Fruit fly (Drosophila melanogaster) whole organism, wandering third instar larva: ENCODE data around the gene Grip128.
A peak's percentile ranks its signal among the peaks of the same experiment; 100 is the strongest.

Source experiments
- CG32264 ChIP-seq: fragments of 200-800 bp; sonication (Bioruptor generic); optimal IDR thresholded peaks from 2 replicates; lab custom pipeline; 2016; ENCODE audit warnings: missing biosample characterization, missing genetic modification characterization
- HLH106 ChIP-seq: fragments of 200-800 bp; optimal IDR thresholded peaks from 3 replicates; lab custom pipeline; 2019; ENCODE audit warnings: missing biosample characterization, mild to moderate bottlenecking, missing genetic modification characterization, moderate library complexity
- Hnf4 ChIP-seq: fragments of 200-800 bp; sonication (Bioruptor generic); optimal IDR thresholded peaks from 2 replicates; lab custom pipeline; 2016; ENCODE audit warnings: missing biosample characterization, mild to moderate bottlenecking, missing genetic modification characterization
- Hr83 ChIP-seq: fragments of 200-300 bp; sonication (Bioruptor generic); optimal IDR thresholded peaks from 2 replicates; lab custom pipeline; 2016; ENCODE audit warnings: missing biosample characterization, mild to moderate bottlenecking, missing genetic modification characterization, moderate library complexity; ENCODE audit not compliant: poor library complexity, severe bottlenecking
- Jra ChIP-seq: sonication (Bioruptor generic); optimal IDR thresholded peaks from 2 replicates; lab custom pipeline; 2016; ENCODE audit warnings: missing biosample characterization, missing genetic modification characterization
- Mio ChIP-seq: sonication (Bioruptor generic); optimal IDR thresholded peaks from 2 replicates; lab custom pipeline; 2016; ENCODE audit warnings: missing biosample characterization, missing genetic modification characterization
- Myc ChIP-seq: fragments of >200 bp; optimal IDR thresholded peaks from 2 replicates; lab custom pipeline; 2017
- N ChIP-seq: fragments of >200 bp; optimal IDR thresholded peaks from 2 replicates; lab custom pipeline; 2018; ENCODE audit warnings: missing biosample characterization, missing external identifiers, missing genetic modification characterization
- OdsH ChIP-seq: fragments of 200-800 bp; sonication (Bioruptor generic); optimal IDR thresholded peaks from 2 replicates; lab custom pipeline; 2016; ENCODE audit warnings: missing biosample characterization, mild to moderate bottlenecking, missing genetic modification characterization
- Rel ChIP-seq, 2 experiments: fragments of 200-800 bp; sonication (Bioruptor generic) in 1 of 2; optimal IDR thresholded peaks; 2 replicates in 1 of 2; 3 replicates in 1 of 2; lab custom pipeline; 2016 to 2019; ENCODE audit warnings: mild to moderate bottlenecking in 2 of 2, missing biosample characterization in 2 of 2, missing genetic modification characterization in 2 of 2, moderate library complexity in 1 of 2
- Sp1 ChIP-seq: fragments of 200-800 bp; sonication (Bioruptor generic); optimal IDR thresholded peaks from 3 replicates; lab custom pipeline; 2019; ENCODE audit warnings: missing biosample characterization, mild to moderate bottlenecking, missing genetic modification characterization, moderate library complexity
- Vsx2 ChIP-seq: fragments of 200-300, 225-300 bp; sonication (Bioruptor generic); optimal IDR thresholded peaks from 2 replicates; lab custom pipeline; 2018; ENCODE audit warnings: missing biosample characterization, missing genetic modification characterization; ENCODE audit not compliant: partially characterized antibody
- br ChIP-seq: fragments of 200-800 bp; sonication (Bioruptor generic); optimal IDR thresholded peaks from 2 replicates; lab custom pipeline; 2016; ENCODE audit warnings: missing biosample characterization, missing genetic modification characterization
- dl ChIP-seq, 2 experiments: fragments of 175-275, 200-275 bp in 1 of 2; fragments of 200-275 bp in 1 of 2; sonication (Bioruptor generic); optimal IDR thresholded peaks; lab custom pipeline; 2018; ENCODE audit warnings: mild to moderate bottlenecking in 2 of 2, missing biosample characterization in 2 of 2, missing genetic modification characterization in 2 of 2, moderate library complexity in 2 of 2; ENCODE audit not compliant: partially characterized antibody in 2 of 2, insufficient read depth in 1 of 2
- dmrt93B ChIP-seq: fragments of 200-800 bp; sonication (Bioruptor generic); optimal IDR thresholded peaks from 2 replicates; lab custom pipeline; 2018; ENCODE audit warnings: missing biosample characterization, mild to moderate bottlenecking, missing genetic modification characterization
- dsf ChIP-seq: sonication (Bioruptor generic); optimal IDR thresholded peaks from 2 replicates; lab custom pipeline; 2016; ENCODE audit warnings: missing biosample characterization, missing genetic modification characterization, borderline replicate concordance
- ey ChIP-seq: fragments of 200-800 bp; sonication (Bioruptor generic); optimal IDR thresholded peaks from 2 replicates; lab custom pipeline; 2016; ENCODE audit warnings: missing biosample characterization, missing genetic modification characterization
- foxo ChIP-seq, 2 experiments: fragments of 200-800 bp; sonication (Bioruptor generic); optimal IDR thresholded peaks; 2 replicates in 1 of 2; 3 replicates in 1 of 2; lab custom pipeline; 2016 to 2017; ENCODE audit warnings: missing biosample characterization in 2 of 2, missing genetic modification characterization in 2 of 2
- fru ChIP-seq: fragments of 200-800 bp; sonication (Bioruptor generic); optimal IDR thresholded peaks from 3 replicates; lab custom pipeline; 2016; ENCODE audit warnings: missing biosample characterization, mild to moderate bottlenecking, missing genetic modification characterization
- h ChIP-seq: fragments of 200-800 bp; sonication (Bioruptor generic); optimal IDR thresholded peaks from 3 replicates; lab custom pipeline; 2016; ENCODE audit warnings: missing biosample characterization, mild to moderate bottlenecking, missing genetic modification characterization
- jim ChIP-seq: fragments of 175-275, 200-325 bp; sonication (Bioruptor generic); optimal IDR thresholded peaks from 2 replicates; lab custom pipeline; 2016; ENCODE audit warnings: missing biosample characterization, mild to moderate bottlenecking, missing genetic modification characterization
- lola ChIP-seq: fragments of >200 bp; optimal IDR thresholded peaks from 2 replicates; lab custom pipeline; 2017; ENCODE audit warnings: missing biosample characterization, missing genetic modification characterization
- psq ChIP-seq: fragments of 200-800 bp; sonication (Bioruptor generic); optimal IDR thresholded peaks from 3 replicates; lab custom pipeline; 2017; ENCODE audit warnings: missing biosample characterization, mild to moderate bottlenecking, missing genetic modification characterization, moderate library complexity
- rgr ChIP-seq: fragments of 200-800 bp; sonication (Bioruptor generic); optimal IDR thresholded peaks from 3 replicates; lab custom pipeline; 2016; ENCODE audit warnings: missing biosample characterization, mild to moderate bottlenecking, missing genetic modification characterization
- sage ChIP-seq: fragments of 200-800 bp; sonication (Bioruptor generic); optimal IDR thresholded peaks from 2 replicates; lab custom pipeline; 2016; ENCODE audit warnings: missing biosample characterization, mild to moderate bottlenecking, missing genetic modification characterization
- usp ChIP-seq: fragments of >200 bp; optimal IDR thresholded peaks from 2 replicates; lab custom pipeline; 2017; ENCODE audit warnings: missing biosample characterization, missing genetic modification characterization

The Grip128 gene

DNA sequence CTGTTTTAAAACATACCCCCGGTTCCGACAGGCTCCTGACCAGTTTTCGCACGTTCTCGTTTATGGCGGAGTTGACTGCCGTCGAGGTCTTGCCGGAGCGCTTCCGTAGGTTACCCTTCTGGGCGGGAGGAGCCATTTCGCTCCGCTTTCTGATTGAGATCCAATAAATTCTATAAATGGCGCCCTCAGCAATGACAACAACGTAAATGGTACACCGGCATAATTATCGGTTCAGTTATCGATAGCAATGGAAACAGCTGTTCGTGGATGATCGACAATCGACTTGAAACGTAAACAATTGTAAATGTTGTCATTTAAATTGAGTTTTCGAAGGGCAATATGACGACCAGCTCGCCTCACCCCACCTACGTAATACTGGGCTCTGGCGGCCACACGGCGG lies at the start of gene Grip128, which contains the start of gene Alg14:
TSS of gene Grip128 (minus strand) at position 216 of the 400 bp plus-strand sequence.
TSS of gene Alg14 (plus strand) at position 261 of the 400 bp plus-strand sequence.
- TF ChIP-seq CG32264 (GFP tag; lab: Kevin White, UChicago): no peak
- TF ChIP-seq Hnf4: no peak
- TF ChIP-seq dmrt93B: no peak
- TF ChIP-seq Vsx2 (GFP tag; lab: Kevin White, UChicago): no peak
- no peak for TF ChIP-seq fru
- no peak for TF ChIP-seq sage
- no peak for TF ChIP-seq foxo (GFP tag; optimal IDR thresholded peaks at IDR 0.05; lab: Kevin White, UChicago)
- no peak for TF ChIP-seq dl (GFP tag; optimal IDR thresholded peaks at IDR 0.05; lab: Kevin White, UChicago; ENCODE audit: insufficient read depth in 1 of 2, partially characterized antibody in 2 of 2)
- TF ChIP-seq dsf: no peak
- no peak for TF ChIP-seq rgr
- no peak for TF ChIP-seq Mio (GFP tag; lab: Kevin White, UChicago)
- TF ChIP-seq Hr83 (GFP tag; lab: Kevin White, UChicago): no peak

DNA sequence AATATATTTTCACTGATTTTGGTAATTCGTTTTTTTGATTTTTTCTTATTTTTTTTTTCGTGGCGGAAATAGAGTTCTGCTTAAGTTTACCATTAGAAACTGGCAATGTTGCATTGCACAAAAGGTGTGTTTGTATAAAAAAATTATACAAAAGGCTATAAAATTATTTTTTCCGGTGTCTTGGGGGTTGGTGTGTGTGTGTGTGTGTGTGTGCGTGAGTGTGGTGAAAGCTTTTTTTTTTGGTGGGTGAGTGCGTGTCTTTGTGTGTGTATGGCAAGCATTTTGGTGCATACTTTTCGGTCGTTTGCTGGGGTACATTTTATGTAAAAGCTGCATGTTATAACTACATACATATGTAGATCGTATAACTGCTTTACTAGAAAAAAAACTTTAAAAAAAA lies 39.5 kb upstream of the Grip128 start:
- TF ChIP-seq dsf (no peak), h (GFP tag; lab: Kevin White, UChicago) (peak; percentile 75), OdsH (GFP tag; lab: Kevin White, UChicago) (peak; percentile 50), ey (GFP tag; lab: Kevin White, UChicago) (peak; percentile 57), N (GFP tag; lab: Kevin White, UChicago) (peak; percentile 9), fru (peak; percentile 41), rgr (peak; percentile 52), Sp1 (GFP tag; lab: Kevin White, UChicago) (peak; percentile 0), br (GFP tag; lab: Kevin White, UChicago) (peak; percentile 35), sage (peak; percentile 10), foxo (GFP tag; optimal IDR thresholded peaks at IDR 0.05; lab: Kevin White, UChicago) (peak in 1 of 2 experiments; percentile 68), HLH106 (tag; lab: Kevin White, UChicago) (no peak), Myc (lab: Kevin White, UChicago) (peak; percentile 22), psq (GFP tag; lab: Kevin White, UChicago) (peak; percentile 48), dmrt93B (no peak), jim (GFP tag; lab: Kevin White, UChicago) (no peak), usp (GFP tag; lab: Kevin White, UChicago) (no peak)

DNA sequence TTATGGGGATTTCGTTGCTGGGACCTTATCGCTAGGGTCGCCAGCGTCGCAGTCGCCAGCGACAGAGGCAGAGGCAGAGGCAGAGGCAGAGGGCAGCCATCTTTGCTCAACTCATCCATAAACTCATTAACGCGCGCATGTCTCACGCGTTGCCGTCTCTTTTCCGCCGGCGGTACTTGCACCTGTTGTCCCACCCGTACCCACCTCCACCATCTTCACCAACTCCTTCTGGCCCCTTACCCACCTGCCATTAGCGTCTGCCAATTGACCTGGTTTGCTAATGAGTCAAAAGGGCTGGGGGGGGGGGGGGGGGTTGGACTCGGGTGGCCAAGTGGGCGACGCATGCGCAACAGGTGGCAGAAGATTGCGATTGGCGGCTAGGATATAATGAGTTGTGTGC lies 30.9 kb upstream of the Grip128 start:
- TF ChIP-seq Rel (GFP tag; optimal IDR thresholded peaks at IDR 0.05; lab: Kevin White, UChicago) (no peak), Rel (tag; optimal IDR thresholded peaks at IDR 0.05; lab: Kevin White, UChicago) (peak; percentile 48), ey (GFP tag; lab: Kevin White, UChicago) (no peak), lola (no peak)

DNA sequence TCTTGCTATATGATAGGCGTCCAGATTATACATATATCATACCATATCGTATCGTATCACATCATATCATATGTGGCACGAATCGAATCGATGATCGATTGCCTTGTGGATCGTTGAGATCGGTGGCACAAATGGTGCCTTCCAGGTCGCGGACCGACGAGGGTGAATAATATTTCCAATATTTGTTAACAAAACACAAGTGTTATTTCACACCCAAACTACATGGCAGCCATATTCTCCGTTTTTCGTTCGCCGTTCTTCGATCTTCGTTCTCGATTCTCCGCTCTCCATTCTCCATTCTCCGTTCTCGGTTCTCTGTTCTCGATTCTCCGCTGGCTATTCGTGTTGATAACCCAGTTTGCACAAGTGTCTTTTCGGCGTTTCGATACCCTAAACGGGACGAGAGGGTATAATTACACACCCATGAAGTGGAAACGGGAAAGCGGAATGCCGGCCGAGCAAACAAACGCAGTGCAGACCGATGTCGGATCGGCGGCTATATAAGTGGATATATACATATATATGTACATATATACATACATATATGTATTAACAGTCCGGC lies 29.9 kb upstream of the Grip128 start:
- TF ChIP-seq dl (GFP tag; optimal IDR thresholded peaks at IDR 0.05; lab: Kevin White, UChicago; ENCODE audit: insufficient read depth in 1 of 2, partially characterized antibody in 2 of 2): peak in 1 of 2 experiments; percentile 39
- peak; percentile 25 for TF ChIP-seq rgr
- TF ChIP-seq Jra (GFP tag; lab: Kevin White, UChicago): no peak
- peak; percentile 75 for TF ChIP-seq Hr83 (GFP tag; lab: Kevin White, UChicago)
- peak; percentile 45 for TF ChIP-seq psq (GFP tag; lab: Kevin White, UChicago)
- no peak for TF ChIP-seq Vsx2 (GFP tag; lab: Kevin White, UChicago)

DNA sequence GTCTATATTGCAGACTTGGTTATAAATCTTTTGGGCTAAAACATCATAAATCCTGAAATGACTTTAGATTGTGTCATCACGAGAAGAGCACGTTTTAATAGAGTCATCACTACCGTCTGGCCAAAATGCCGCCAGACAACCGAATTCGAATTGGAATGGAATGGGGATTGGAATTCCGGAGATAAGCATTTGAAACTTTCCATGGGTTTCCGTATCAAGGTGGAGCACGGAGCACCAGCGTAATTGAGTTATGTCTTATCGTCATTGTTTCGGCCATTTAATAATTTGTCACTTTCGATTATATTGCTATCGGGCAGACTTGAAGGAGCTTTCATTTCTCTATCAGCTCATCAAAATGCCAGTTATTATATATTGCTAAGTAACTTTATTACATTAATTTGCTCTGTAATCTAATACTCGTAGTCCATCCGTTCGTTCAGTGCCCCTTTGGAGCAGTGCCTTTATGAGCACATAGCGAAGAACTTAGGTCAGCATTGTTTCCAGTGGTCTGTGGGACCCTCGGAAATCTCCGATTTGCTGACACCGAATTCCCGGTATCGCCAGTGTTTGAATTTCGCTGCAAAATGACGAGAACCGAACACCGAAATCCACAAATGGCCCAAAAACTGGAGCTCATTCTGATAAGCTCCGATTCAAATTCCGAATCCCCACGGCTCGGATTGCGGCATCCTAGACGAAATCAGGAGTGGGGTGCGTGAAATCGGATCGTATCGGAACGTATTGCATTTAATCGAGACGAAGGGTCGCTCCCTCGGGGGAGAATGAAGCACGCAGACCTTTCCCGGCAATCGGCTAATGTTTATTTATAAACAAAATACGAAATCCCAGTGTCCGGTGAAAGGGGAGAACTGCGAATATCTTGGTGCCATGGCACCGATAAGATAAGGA lies 28.3 kb upstream of the Grip128 start:
- no peak for TF ChIP-seq Rel (GFP tag; optimal IDR thresholded peaks at IDR 0.05; lab: Kevin White, UChicago)
- TF ChIP-seq Rel (tag; optimal IDR thresholded peaks at IDR 0.05; lab: Kevin White, UChicago): peak; percentile 41
- no peak for TF ChIP-seq Jra (GFP tag; lab: Kevin White, UChicago)
- peak; percentile 55 for TF ChIP-seq br (GFP tag; lab: Kevin White, UChicago)
